Worm (Caenorhabditis elegans): Measurements from ENCODE around the gene haf-8.

The haf-8 gene

DNA sequence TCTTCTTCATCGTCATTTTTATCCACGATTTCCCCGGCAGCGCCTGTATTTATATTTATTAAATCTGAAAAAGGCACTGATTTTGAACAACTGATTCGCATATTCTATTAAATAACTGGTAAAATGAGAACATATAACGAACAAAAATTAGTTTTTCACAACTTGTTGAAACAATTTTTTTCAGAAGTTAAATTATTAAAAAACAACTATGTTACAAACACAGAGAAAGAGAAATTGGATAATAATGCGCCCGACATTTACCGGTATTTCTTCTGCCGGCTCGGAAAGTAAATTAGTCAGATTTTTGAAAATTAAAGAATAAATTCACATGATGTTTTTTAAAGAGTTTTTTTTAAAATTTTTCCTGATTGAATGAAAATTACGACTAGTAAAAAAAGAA, at the start of gene haf-8:
Gene haf-8, minus strand, starts transcription at position 101 of the 400 bp plus-strand sequence.
- TF ChIP-seq lin-15B (tag; optimal IDR thresholded peaks at IDR 0.05) (no peak), ceh-20 (GFP tag; IDR thresholded peaks at IDR 0.05) (no peak), zip-11 (GFP tag; IDR thresholded peaks at IDR 0.05) (no peak), nhr-102 (tag; optimal IDR thresholded peaks at IDR 0.05) (no peak), hmg-1.1 (GFP tag; IDR thresholded peaks at IDR 0.05) (no peak), daf-8 (GFP tag; IDR thresholded peaks at IDR 0.05) (no peak), ceh-82 (tag; optimal IDR thresholded peaks at IDR 0.05) (no peak), ceh-44 (GFP tag; IDR thresholded peaks at IDR 0.05) (no peak), dmd-9 (GFP tag; IDR thresholded peaks at IDR 0.05) (no peak), hlh-11 (tag; optimal IDR thresholded peaks at IDR 0.05) (no peak), saeg-2 (GFP tag; IDR thresholded peaks at IDR 0.05) (no peak), zfp-3 (GFP tag; conservative IDR thresholded peaks at IDR 0.05) (no peak), nhr-10 (tag; optimal IDR thresholded peaks at IDR 0.05) (no peak), duxl-1 (tag; optimal IDR thresholded peaks at IDR 0.05; ENCODE audit: poor library complexity) (no peak), madf-9 (GFP tag; conservative IDR thresholded peaks at IDR 0.05) (no peak), nhr-237 (tag; optimal IDR thresholded peaks at IDR 0.05) (no peak), cey-2 (tag; optimal IDR thresholded peaks at IDR 0.05; ENCODE audit: borderline replicate concordance, insufficient read depth) (no peak), tra-1 (GFP tag; IDR thresholded peaks at IDR 0.05) (no peak), F44E2.7 (GFP tag; IDR thresholded peaks at IDR 0.05) (no peak), nhr-76 (tag; optimal IDR thresholded peaks at IDR 0.05) (no peak)

DNA sequence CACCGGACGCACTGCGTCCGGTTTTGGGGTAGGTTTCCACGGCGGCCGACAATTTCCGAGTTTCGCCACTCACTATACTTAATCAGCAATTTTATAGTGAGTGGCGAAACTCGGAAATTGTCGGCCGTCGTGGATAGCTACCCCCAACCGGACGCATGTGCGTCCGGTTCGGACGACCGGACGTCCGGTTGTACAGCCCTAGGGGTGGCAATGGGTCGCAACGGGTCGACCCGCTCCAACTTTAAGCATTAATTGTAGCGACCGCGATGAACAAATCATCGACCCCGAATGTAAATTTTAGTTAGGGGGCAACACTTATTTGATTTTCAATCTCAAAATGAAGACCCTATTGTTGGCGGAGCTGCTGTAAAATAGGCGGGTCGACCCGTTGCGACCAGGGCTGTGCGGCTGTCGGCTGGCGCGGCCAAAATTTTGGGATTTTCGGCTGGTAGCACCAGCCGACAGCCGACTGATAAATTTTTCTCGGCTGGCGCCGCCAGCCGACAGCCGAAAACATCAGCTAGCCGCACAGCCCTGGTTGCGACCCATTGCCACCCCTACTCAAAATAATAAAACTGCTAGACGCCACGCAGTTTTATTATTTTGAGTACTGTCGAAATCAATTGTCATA, 48.0 kb upstream of the haf-8 start:
- TF ChIP-seq set-16 (GFP tag; IDR thresholded peaks at IDR 0.05), result peak; percentile 84; the same call in 1 of the 2 replicates
- peak; percentile 16; the same call in 1 of the 2 replicates for TF ChIP-seq lin-38 (GFP tag; IDR thresholded peaks at IDR 0.05)
- TF ChIP-seq snpc-1.2 (GFP tag; IDR thresholded peaks at IDR 0.05), result peak; percentile 67; the same call in 1 of the 2 replicates

DNA sequence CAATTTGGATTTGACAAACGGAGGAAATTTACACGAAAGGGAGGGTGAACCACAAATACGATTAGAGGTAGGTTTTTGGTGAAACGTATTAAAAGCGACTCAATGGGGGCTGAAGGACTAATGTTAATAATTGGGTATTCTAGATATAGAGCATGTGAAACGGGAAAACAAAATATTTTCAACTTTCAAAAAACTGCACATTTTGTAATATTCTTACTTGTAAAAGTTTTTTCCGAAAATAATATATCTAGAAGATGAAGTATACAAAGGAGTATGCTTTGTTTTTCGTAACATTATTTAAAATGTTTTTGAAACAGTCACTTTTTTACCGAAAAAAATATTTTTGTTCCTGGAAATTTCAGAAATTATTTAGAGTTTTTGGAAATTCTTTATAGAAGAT, 42.2 kb upstream of the haf-8 start:
- TF ChIP-seq hlh-11 (tag; optimal IDR thresholded peaks at IDR 0.05) (no peak), aha-1 (tag) (peak; percentile 96)

DNA sequence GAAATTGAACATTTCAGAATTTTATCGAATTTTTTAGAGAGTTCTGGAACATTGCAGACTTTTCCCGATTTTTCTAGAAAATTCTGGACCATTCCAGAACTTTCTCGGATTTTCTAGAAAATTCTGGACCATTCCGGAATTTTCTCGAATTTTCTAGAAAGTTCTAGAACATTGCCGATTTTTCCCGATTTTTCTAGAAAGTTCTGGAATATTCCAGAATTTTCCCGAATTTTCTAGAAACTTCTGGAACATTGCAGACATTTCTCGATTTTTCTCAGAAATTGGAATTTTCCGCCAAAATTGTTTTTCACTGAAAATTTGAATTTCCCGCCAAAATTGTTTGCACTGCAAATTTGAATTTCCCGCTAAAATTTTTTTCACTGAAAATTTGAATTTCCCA, 40.4 kb upstream of the haf-8 start:
- TF ChIP-seq hmg-1.1 (GFP tag; IDR thresholded peaks at IDR 0.05) (0 out of 2 replicates have a peak, but pooled peaks have one; percentile 32), lin-38 (GFP tag; IDR thresholded peaks at IDR 0.05) (peak; percentile 37), snpc-1.2 (GFP tag; IDR thresholded peaks at IDR 0.05) (0 out of 2 replicates have a peak, but pooled peaks have one; percentile 11)

DNA sequence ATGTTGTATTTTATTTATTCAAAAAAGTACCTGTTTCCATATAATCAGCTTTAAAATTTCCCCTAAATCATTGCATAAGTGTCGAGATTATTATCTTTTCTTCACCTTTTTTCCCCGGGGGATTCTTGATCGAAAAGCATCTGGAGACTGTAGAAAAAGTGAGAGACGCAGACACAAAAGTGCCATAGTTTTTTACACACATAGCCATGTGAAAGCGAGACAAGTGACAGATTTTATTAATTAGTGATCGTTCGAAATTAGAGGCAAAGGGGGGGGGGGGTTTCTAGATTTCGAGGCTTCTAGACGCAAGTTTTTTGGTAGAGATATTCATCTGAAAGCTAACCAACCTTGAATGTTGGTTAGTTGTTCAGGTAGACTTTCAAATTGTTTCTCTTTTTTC, 29.5 kb upstream of the haf-8 start:
- TF ChIP-seq hlh-30 (tag; optimal IDR thresholded peaks at IDR 0.05; ENCODE audit: insufficient read depth) (peak; percentile 0), ceh-62 (tag; optimal IDR thresholded peaks at IDR 0.05) (no peak)

DNA sequence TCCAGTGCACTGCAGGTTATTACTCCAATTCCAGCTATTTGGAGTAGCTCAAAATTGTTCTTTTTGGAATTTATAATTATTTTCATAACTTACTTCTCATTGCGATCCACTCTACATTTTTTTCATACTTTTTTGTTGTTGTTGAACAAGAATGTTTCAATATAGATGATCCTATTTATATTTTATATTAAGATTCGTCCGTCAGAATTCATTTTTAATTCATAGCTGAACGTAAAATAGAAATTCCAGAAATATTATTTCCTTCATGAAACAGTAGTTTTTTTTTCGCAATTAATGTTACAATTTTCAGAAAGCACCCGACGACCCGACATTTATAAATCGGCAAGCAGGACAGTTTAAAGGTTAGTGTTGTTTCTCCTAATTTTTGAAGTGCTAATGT, 28.5 kb upstream of the haf-8 start, which contains the start of gene Y57G11C.42:
Gene Y57G11C.42, plus strand, starts transcription at position 301 of the 400 bp plus-strand sequence.
- TF ChIP-seq tra-1 (GFP tag; IDR thresholded peaks at IDR 0.05), result no peak
- TF ChIP-seq ama-1 (optimal IDR thresholded peaks at IDR 0.05), result no peak
- TF ChIP-seq mxl-2 (GFP tag; conservative IDR thresholded peaks at IDR 0.05), result no peak
- no peak for TF ChIP-seq lim-7 (GFP tag; IDR thresholded peaks at IDR 0.05)
- TF ChIP-seq tag-97 (GFP tag; IDR thresholded peaks at IDR 0.05), result no peak

Measured in whole organism, L4 larva.